Worm (Caenorhabditis elegans) whole organism, mixed stage, embryonic: ENCODE data around the gene lsm-3.

ENCODE experiments used
- lin-13 ChIP-seq: fragments of 150-350 bp; optimal IDR thresholded peaks from 2 replicates; lab custom pipeline; 2014; ENCODE audit warnings: missing biosample characterization, missing genetic modification characterization
- lsy-2 ChIP-seq: fragments of 150-350 bp; optimal IDR thresholded peaks from 2 replicates; lab custom pipeline; 2014; ENCODE audit warnings: missing biosample characterization, missing genetic modification characterization
- nhr-2 ChIP-seq: fragments of 150-350 bp; optimal IDR thresholded peaks from 2 replicates; lab custom pipeline; 2014; ENCODE audit warnings: missing biosample characterization, missing genetic modification characterization
- nhr-76 ChIP-seq: sonication (generic microtip); optimal IDR thresholded peaks from 2 replicates; lab custom pipeline; 2017; ENCODE audit warnings: missing biosample characterization, missing genetic modification characterization
- ztf-11 ChIP-seq: fragments of 150-350 bp; optimal IDR thresholded peaks from 2 replicates; lab custom pipeline; 2014; ENCODE audit warnings: missing biosample characterization, missing genetic modification characterization

- TF ChIP-seq lin-13 (tag; lab: Kevin White, UChicago) (no peak), ztf-11 (no peak), nhr-2 (tag; lab: Kevin White, UChicago) (no peak), lsy-2 (no peak), nhr-76 (tag; lab: Kevin White, UChicago) (no peak)
Observed at ce11 chrIV:13346078-13346477, 40.9 kb upstream of the lsm-3 start.
